Worm (Caenorhabditis elegans) whole organism, L1 larva: ENCODE results near the gene F55G7.5.

Experiments
- C16A3.4 ChIP-seq: fragments of 150-350 bp; optimal IDR thresholded peaks from 2 replicates; lab custom pipeline; 2014; ENCODE audit warnings: missing biosample characterization, missing genetic modification characterization
- F16B12.6 ChIP-seq: fragments of 150-350 bp; optimal IDR thresholded peaks from 2 replicates; lab custom pipeline; 2014; ENCODE audit warnings: missing biosample characterization, missing genetic modification characterization
- aha-1 ChIP-seq: fragments of 150-350 bp; optimal IDR thresholded peaks from 2 replicates; lab custom pipeline; 2014; ENCODE audit warnings: missing biosample characterization, missing genetic modification characterization
- blmp-1 ChIP-seq: fragments of 150-350 bp; optimal IDR thresholded peaks from 2 replicates; lab custom pipeline; 2014; ENCODE audit warnings: missing biosample characterization, missing genetic modification characterization
- ceh-8 ChIP-seq: fragments of 200-800 bp; sonication (Bioruptor generic); optimal IDR thresholded peaks from 2 replicates; lab custom pipeline; 2018; ENCODE audit warnings: mild to moderate bottlenecking, missing genetic modification characterization, moderate library complexity, missing compliant biosample characterization
- ceh-82 ChIP-seq, 3 experiments: fragments of 150-350 bp in 1 of 3; sonication (generic microtip) in 2 of 3; optimal IDR thresholded peaks; 2 replicates each; lab custom pipeline; 2014 to 2017; ENCODE audit warnings: missing biosample characterization in 3 of 3, missing genetic modification characterization in 3 of 3
- ceh-90 ChIP-seq: sonication (generic microtip); optimal IDR thresholded peaks from 2 replicates; lab custom pipeline; 2016; ENCODE audit warnings: missing genetic modification characterization, missing compliant biosample characterization
- ces-1 ChIP-seq: fragments of 150-350 bp; optimal IDR thresholded peaks from 2 replicates; lab custom pipeline; 2014; ENCODE audit warnings: missing biosample characterization, missing genetic modification reagents, missing genetic modification characterization
- dpl-1 ChIP-seq, 3 experiments: fragments of 150-350 bp in 2 of 3; sonication (generic microtip) in 1 of 3; optimal IDR thresholded peaks; 2 replicates each; lab custom pipeline; 2014 to 2017; ENCODE audit warnings: missing biosample characterization in 3 of 3, missing genetic modification characterization in 3 of 3, missing genetic modification reagents in 3 of 3
- dsc-1 ChIP-seq: sonication (generic microtip); optimal IDR thresholded peaks from 2 replicates; lab custom pipeline; 2016; ENCODE audit warnings: mild to moderate bottlenecking, missing genetic modification characterization, missing compliant biosample characterization
- efl-1 ChIP-seq, 4 experiments: fragments of 150-350 bp; optimal IDR thresholded peaks in 3 of 4; peaks in 1 of 4; 1 replicate in 1 of 4; 2 replicates in 3 of 4; lab custom pipeline; 2014; ENCODE audit warnings: missing biosample characterization in 2 of 4, missing genetic modification characterization in 2 of 4, missing genetic modification reagents in 2 of 4
- egl-13 ChIP-seq: sonication (generic microtip); optimal IDR thresholded peaks from 2 replicates; lab custom pipeline; 2016; ENCODE audit warnings: missing genotype, missing genetic modification reagents, missing genetic modification characterization, missing compliant biosample characterization
- egl-27 ChIP-seq, 2 experiments: fragments of 150-350 bp in 1 of 2; sonication (generic microtip); optimal IDR thresholded peaks; 3 replicates each; lab custom pipeline; 2017 to 2018; ENCODE audit warnings: missing biosample characterization in 2 of 2, missing genetic modification characterization in 2 of 2, missing genetic modification reagents in 2 of 2
- fos-1 ChIP-seq: fragments of 150-350 bp; optimal IDR thresholded peaks from 2 replicates; lab custom pipeline; 2014; ENCODE audit warnings: missing biosample characterization, missing genetic modification characterization
- hlh-17 ChIP-seq: fragments of 200-800 bp; sonication (Bioruptor generic); optimal IDR thresholded peaks from 2 replicates; lab custom pipeline; 2018; ENCODE audit warnings: missing genetic modification characterization, mild to moderate bottlenecking, missing compliant biosample characterization, moderate library complexity, borderline replicate concordance
- isw-1 ChIP-seq: fragments of 200-800 bp; sonication (Bioruptor generic); IDR thresholded peaks from 2 replicates; pipeline ENCODE4 v1.3.6; 2022; ENCODE audit warnings: missing genetic modification characterization, missing compliant biosample characterization
- jun-1 ChIP-seq: fragments of 150-350 bp; optimal IDR thresholded peaks from 2 replicates; lab custom pipeline; 2014; ENCODE audit warnings: missing biosample characterization, missing genetic modification reagents, missing genetic modification characterization
- lin-13 ChIP-seq: fragments of 150-350 bp; optimal IDR thresholded peaks from 2 replicates; lab custom pipeline; 2014; ENCODE audit warnings: missing biosample characterization, missing genetic modification reagents, missing genetic modification characterization
- lin-15B ChIP-seq: fragments of 150-350 bp; sonication (generic microtip); optimal IDR thresholded peaks from 3 replicates; lab custom pipeline; 2014; ENCODE audit warnings: missing biosample characterization, missing genetic modification characterization
- lin-35 ChIP-seq, 2 experiments: fragments of 150-350 bp; optimal IDR thresholded peaks; 2 replicates each; lab custom pipeline; 2014; ENCODE audit warnings: missing biosample characterization in 2 of 2, missing genetic modification characterization in 2 of 2, missing genetic modification reagents in 2 of 2
- lsy-2 ChIP-seq, 2 experiments: fragments of 150-350 bp; optimal IDR thresholded peaks; 2 replicates each; lab custom pipeline; 2014; ENCODE audit warnings: missing biosample characterization in 2 of 2, missing genetic modification characterization in 2 of 2
- nhr-19 ChIP-seq: fragments of 200-800 bp; sonication (Bioruptor generic); conservative IDR thresholded peaks from 2 replicates; pipeline ENCODE4 v1.3.6; 2022; ENCODE audit warnings: missing genetic modification characterization, missing compliant biosample characterization
- nhr-237 ChIP-seq: fragments of 150-350 bp; optimal IDR thresholded peaks from 2 replicates; lab custom pipeline; 2014; ENCODE audit warnings: missing biosample characterization, missing genetic modification characterization
- nhr-28 ChIP-seq: fragments of 150-350 bp; optimal IDR thresholded peaks from 2 replicates; lab custom pipeline; 2014; ENCODE audit warnings: missing biosample characterization, missing genetic modification characterization
- nhr-47 ChIP-seq: sonication (generic microtip); optimal IDR thresholded peaks from 2 replicates; lab custom pipeline; 2016; ENCODE audit warnings: mild to moderate bottlenecking, missing genetic modification characterization, moderate library complexity, missing compliant biosample characterization
- nhr-76 ChIP-seq: sonication (generic microtip); optimal IDR thresholded peaks from 2 replicates; lab custom pipeline; 2017; ENCODE audit warnings: missing biosample characterization, missing genetic modification characterization
- nhr-84 ChIP-seq: sonication (generic microtip); optimal IDR thresholded peaks from 2 replicates; lab custom pipeline; 2017; ENCODE audit warnings: missing biosample characterization, missing genetic modification characterization
- nhr-85 ChIP-seq: sonication (generic microtip); peaks from one replicate; lab custom pipeline; 2016; ENCODE audit warnings: missing genetic modification characterization, inconsistent platforms, missing compliant biosample characterization
- nhr-90 ChIP-seq: sonication (generic microtip); optimal IDR thresholded peaks from 2 replicates; lab custom pipeline; 2016; ENCODE audit warnings: mild to moderate bottlenecking, missing genetic modification characterization, missing compliant biosample characterization; ENCODE audit not compliant: poor library complexity
- rnt-1 ChIP-seq: sonication (generic microtip); optimal IDR thresholded peaks from 2 replicates; lab custom pipeline; 2016; ENCODE audit warnings: mild to moderate bottlenecking, missing genetic modification characterization, moderate library complexity, missing compliant biosample characterization
- skn-1 ChIP-seq: fragments of 150-350 bp; optimal IDR thresholded peaks from 2 replicates; lab custom pipeline; 2014; ENCODE audit warnings: missing biosample characterization, missing genetic modification characterization
- swsn-7 ChIP-seq: sonication (generic microtip); optimal IDR thresholded peaks from 2 replicates; lab custom pipeline; 2016; ENCODE audit warnings: missing genetic modification characterization, missing compliant biosample characterization
- tbx-2 ChIP-seq: sonication (generic microtip); optimal IDR thresholded peaks from 2 replicates; lab custom pipeline; 2016; ENCODE audit warnings: missing genetic modification characterization, missing compliant biosample characterization
- tlp-1 ChIP-seq: fragments of 150-350 bp; optimal IDR thresholded peaks from 2 replicates; lab custom pipeline; 2014; ENCODE audit warnings: missing biosample characterization, missing genetic modification characterization
- unc-62 ChIP-seq: fragments of 150-350 bp; optimal IDR thresholded peaks from 2 replicates; lab custom pipeline; 2014; ENCODE audit warnings: missing biosample characterization, missing genetic modification reagents, missing genetic modification characterization
- xbp-1 ChIP-seq: sonication (generic microtip); optimal IDR thresholded peaks from 2 replicates; lab custom pipeline; 2016; ENCODE audit warnings: missing genetic modification characterization, missing compliant biosample characterization
- zip-4 ChIP-seq: fragments of 200-800 bp; sonication (Bioruptor generic); optimal IDR thresholded peaks from 2 replicates; lab custom pipeline; 2018; ENCODE audit warnings: mild to moderate bottlenecking, missing genetic modification characterization, moderate library complexity, missing compliant biosample characterization

The F55G7.5 gene

DNA sequence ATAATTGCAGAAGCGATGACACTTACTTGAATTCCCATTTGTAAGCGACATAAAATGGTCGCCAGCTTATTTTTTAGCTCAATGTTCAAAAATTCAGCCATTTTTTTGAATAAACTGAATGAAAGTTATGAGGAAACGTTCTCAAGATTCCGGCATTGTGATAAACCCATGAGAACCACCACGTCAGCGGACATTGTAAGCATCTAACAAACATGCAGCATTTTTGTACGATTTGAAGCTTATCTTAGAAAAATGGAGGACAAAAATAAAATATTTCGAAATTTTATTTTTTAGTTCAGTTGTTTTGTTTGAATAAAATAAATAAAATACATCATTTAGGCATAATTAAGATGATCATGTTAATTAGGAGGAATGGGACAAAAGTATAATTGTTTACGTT, 14.5 kb upstream of the F55G7.5 start, which contains the start of gene T08D10.4:
T08D10.4 (minus strand) TSS at position 101 of the 400 bp plus-strand sequence.
- no peak for TF ChIP-seq nhr-47 (tag; lab: Kevin White, UChicago)
- TF ChIP-seq jun-1 (tag; lab: Kevin White, UChicago): no peak
- TF ChIP-seq unc-62 (GFP tag; lab: Kevin White, UChicago): no peak
- no peak for TF ChIP-seq ceh-82 (tag; optimal IDR thresholded peaks at IDR 0.05; lab: Kevin White, UChicago)
- TF ChIP-seq lin-15B: no peak
- TF ChIP-seq nhr-237 (tag; lab: Kevin White, UChicago): no peak
- TF ChIP-seq lsy-2 (tag; optimal IDR thresholded peaks at IDR 0.05; lab: Kevin White, UChicago): no peak
- no peak for TF ChIP-seq blmp-1 (tag; lab: Kevin White, UChicago)
- TF ChIP-seq nhr-84 (tag; lab: Kevin White, UChicago): no peak
- TF ChIP-seq nhr-19: no peak
- no peak for TF ChIP-seq nhr-76 (tag; lab: Kevin White, UChicago)
- TF ChIP-seq aha-1 (tag; lab: Kevin White, UChicago): no peak
- TF ChIP-seq zip-4: no peak
- TF ChIP-seq, all 84 proteins: peak for 0

DNA sequence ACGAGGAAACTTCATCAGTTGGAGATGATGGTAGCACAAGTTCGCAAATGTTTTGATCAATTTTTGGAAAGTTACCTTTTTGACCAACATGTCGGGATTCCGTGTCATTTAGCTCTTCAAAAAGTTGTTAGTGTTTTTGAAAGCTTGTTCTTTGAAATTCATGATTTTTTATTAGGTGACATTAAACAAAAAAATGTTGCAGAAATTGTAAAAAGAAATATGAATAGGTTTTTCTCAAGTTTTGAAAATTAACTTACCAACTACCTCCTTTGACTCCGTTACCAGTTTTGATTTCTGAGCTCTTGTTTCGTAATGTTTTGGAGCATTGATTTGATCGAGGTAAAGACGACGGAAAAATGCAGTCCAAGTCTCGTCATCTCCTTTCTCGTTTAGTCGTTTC, 13.4 kb upstream of the F55G7.5 start:
- TF ChIP-seq lin-13 (GFP tag; lab: Kevin White, UChicago): no peak
- TF ChIP-seq blmp-1 (tag; lab: Kevin White, UChicago): no peak
- no peak for TF ChIP-seq rnt-1 (tag; lab: Kevin White, UChicago)
- TF ChIP-seq nhr-28: no peak
- TF ChIP-seq tlp-1: no peak
- no peak for TF ChIP-seq ceh-90 (tag; lab: Kevin White, UChicago)
- no peak for TF ChIP-seq isw-1 (GFP tag; lab: Robert Waterston, UW)

DNA sequence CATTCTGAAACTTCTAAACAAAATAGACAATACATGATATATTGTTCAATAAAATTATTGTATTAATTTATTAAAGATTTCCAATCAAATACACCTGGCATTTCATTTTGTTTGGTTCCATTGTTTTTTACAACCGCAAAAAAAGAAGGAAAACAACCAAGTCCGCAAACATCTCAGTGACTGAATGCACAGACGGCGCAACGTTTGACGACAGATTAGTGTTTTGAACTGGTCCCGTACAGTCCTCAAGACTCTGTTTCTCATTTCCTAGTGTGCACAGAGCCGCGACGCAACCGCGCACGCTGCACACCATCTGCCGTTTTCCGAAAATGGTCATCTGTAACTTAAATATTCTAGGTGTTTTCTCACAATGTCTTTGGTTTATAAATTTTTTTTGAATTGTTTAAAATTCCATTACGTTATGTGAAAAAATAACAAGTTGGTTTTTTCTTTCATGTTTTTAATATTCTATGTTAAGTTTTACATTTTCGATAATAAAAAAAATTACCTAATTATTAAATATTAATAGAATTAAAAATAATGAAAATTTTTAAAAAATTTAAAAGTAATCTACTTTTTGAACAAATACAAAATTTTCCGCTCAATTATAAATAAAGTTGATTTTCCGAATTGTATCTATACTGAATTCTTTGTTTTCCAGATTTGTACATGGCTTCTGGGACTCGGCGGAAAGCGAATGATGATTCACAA, 9.6 kb upstream of the F55G7.5 start, which contains the start of gene lsd-1:
lsd-1 (plus strand) TSS at position 661 of the 711 bp plus-strand sequence.
- peak in 2 of 3 experiments; percentile 28 to 32 for TF ChIP-seq dpl-1 (GFP tag; optimal IDR thresholded peaks at IDR 0.05; lab: Kevin White, UChicago)
- TF ChIP-seq nhr-90: peak; percentile 8
- peak; percentile 92 for TF ChIP-seq F16B12.6 (tag; lab: Kevin White, UChicago)
- TF ChIP-seq egl-27 (tag; optimal IDR thresholded peaks at IDR 0.05; lab: Kevin White, UChicago): no peak
- peak in 1 of 3 experiments; percentile 5 for TF ChIP-seq ceh-82 (tag; optimal IDR thresholded peaks at IDR 0.05; lab: Kevin White, UChicago)
- TF ChIP-seq hlh-17 (GFP tag; lab: Kevin White, UChicago): no peak
- TF ChIP-seq dsc-1 (tag; lab: Kevin White, UChicago): peak; percentile 16
- TF ChIP-seq nhr-85: peak; percentile 68
- peak; percentile 29 to 56 for TF ChIP-seq lin-35 (GFP tag; optimal IDR thresholded peaks at IDR 0.05; lab: Kevin White, UChicago)
- no peak for TF ChIP-seq fos-1 (tag; lab: Kevin White, UChicago)
- TF ChIP-seq nhr-84 (tag; lab: Kevin White, UChicago): no peak
- TF ChIP-seq ces-1: no peak
- TF ChIP-seq nhr-47 (tag; lab: Kevin White, UChicago): peak; percentile 45
- TF ChIP-seq tbx-2 (tag; lab: Kevin White, UChicago): peak; percentile 21
- TF ChIP-seq efl-1 (optimal IDR thresholded peaks at IDR 0.05; lab: Kevin White, UChicago): peak; percentile 22 to 23
- peak in 1 of 2 experiments; percentile 4 for TF ChIP-seq efl-1 (GFP tag; optimal IDR thresholded peaks at IDR 0.05 in 1 of 2; lab: Kevin White, UChicago)
- TF ChIP-seq rnt-1 (tag; lab: Kevin White, UChicago): peak; percentile 60
- peak; percentile 10 for TF ChIP-seq xbp-1 (tag; lab: Kevin White, UChicago)
- TF ChIP-seq swsn-7 (tag; lab: Kevin White, UChicago): peak; percentile 28
- TF ChIP-seq egl-13 (tag; lab: Kevin White, UChicago): peak; percentile 9
- TF ChIP-seq skn-1: no peak
- TF ChIP-seq C16A3.4: peak; percentile 28
- TF ChIP-seq ceh-8 (GFP tag; lab: Kevin White, UChicago): no peak
